Fruit fly (Drosophila melanogaster): Measurements from ENCODE around the gene CG42709.

Gene CG42709

DNA sequence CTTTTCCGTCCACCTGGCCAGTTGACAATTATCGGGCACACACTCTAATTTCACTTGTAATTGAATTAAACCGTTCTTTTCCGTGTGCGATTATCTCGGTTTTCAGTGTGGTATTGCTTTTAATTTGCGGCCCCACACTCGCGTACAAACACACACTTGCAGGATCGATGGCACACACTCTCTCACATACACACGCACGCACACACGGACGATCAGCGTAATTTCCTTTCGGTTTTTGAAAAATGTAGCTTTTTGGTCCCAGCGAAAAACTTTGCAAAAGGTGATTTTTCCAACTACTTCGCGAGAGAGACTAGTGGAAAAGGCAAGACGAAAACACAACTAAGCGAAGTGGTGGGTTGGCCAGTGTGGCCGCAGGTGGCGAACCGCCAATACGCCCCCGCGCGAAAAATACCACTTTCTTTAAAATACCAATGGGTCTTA lies 14.8 kb downstream of the CG42709 start, which contains the start of gene Atg1 (continued):
- TF ChIP-seq so (GFP tag; IDR thresholded peaks at IDR 0.05) = 0 out of 3 replicates have a peak, but pooled peaks have one; percentile 42
- no peak for TF ChIP-seq CG9876 (GFP tag; optimal IDR thresholded peaks at IDR 0.05)
- TF ChIP-seq lilli (GFP tag; optimal IDR thresholded peaks at IDR 0.05) = no peak
- TF ChIP-seq cad (GFP tag; optimal IDR thresholded peaks at IDR 0.05) = no peak
- TF ChIP-seq eve (GFP tag; optimal IDR thresholded peaks at IDR 0.05) = no peak
- TF ChIP-seq CG13894 (tag; optimal IDR thresholded peaks at IDR 0.05) = no peak
- TF ChIP-seq br (optimal IDR thresholded peaks at IDR 0.05) = no peak
- TF ChIP-seq B-H2 (GFP tag; optimal IDR thresholded peaks at IDR 0.05) = no peak
- TF ChIP-seq Sry-δ (GFP tag; optimal IDR thresholded peaks at IDR 0.05) = no peak
- TF ChIP-seq CG12942 (GFP tag; optimal IDR thresholded peaks at IDR 0.05) = no peak
- TF ChIP-seq hkb (optimal IDR thresholded peaks at IDR 0.05) = no peak
- TF ChIP-seq hkb (GFP tag; IDR thresholded peaks at IDR 0.05) = peak; percentile 8; the same call in 1 of the 2 replicates
- no peak for TF ChIP-seq CG2875 (GFP tag; optimal IDR thresholded peaks at IDR 0.05)
- TF ChIP-seq Atf6 (GFP tag; IDR thresholded peaks at IDR 0.05) = 0 out of 2 replicates have a peak, but pooled peaks have one; percentile 42
- TF ChIP-seq CG2116 (GFP tag; optimal IDR thresholded peaks at IDR 0.05) = no peak
- TF ChIP-seq tna (GFP tag; IDR thresholded peaks at IDR 0.05; ENCODE audit: partially characterized antibody) = no peak
- TF ChIP-seq CG10462 (GFP tag; optimal IDR thresholded peaks at IDR 0.05) = no peak
- no peak for TF ChIP-seq Usf (GFP tag; optimal IDR thresholded peaks at IDR 0.05)
- TF ChIP-seq chn (GFP tag; optimal IDR thresholded peaks at IDR 0.05) = no peak
- peak; percentile 31 for TF ChIP-seq lab (GFP tag; optimal IDR thresholded peaks at IDR 0.05)
- peak; percentile 52 for TF ChIP-seq CG7987 (GFP tag; optimal IDR thresholded peaks at IDR 0.05)
- TF ChIP-seq HLH54F (GFP tag; optimal IDR thresholded peaks at IDR 0.05) = no peak
- peak; percentile 66 for TF ChIP-seq chm (GFP tag; IDR thresholded peaks at IDR 0.05)
- TF ChIP-seq ATbp (GFP tag; optimal IDR thresholded peaks at IDR 0.05) = no peak
- peak; percentile 26 for TF ChIP-seq nom (GFP tag; optimal IDR thresholded peaks at IDR 0.05)
- TF ChIP-seq Mad (GFP tag; optimal IDR thresholded peaks at IDR 0.05) = no peak
- no peak for TF ChIP-seq tgo (GFP tag; IDR thresholded peaks at IDR 0.05)
- TF ChIP-seq Side (GFP tag; optimal IDR thresholded peaks at IDR 0.05) = peak; percentile 38
- no peak for TF ChIP-seq CG1832 (GFP tag; optimal IDR thresholded peaks at IDR 0.05)
- TF ChIP-seq ap (GFP tag; IDR thresholded peaks at IDR 0.05) = no peak
- no peak for TF ChIP-seq Xrp1 (GFP tag; IDR thresholded peaks at IDR 0.05)
- TF ChIP-seq fd64A (GFP tag; optimal IDR thresholded peaks at IDR 0.05) = no peak
- TF ChIP-seq gsb (GFP tag; IDR thresholded peaks at IDR 0.05) = no peak
- TF ChIP-seq CG3281 (GFP tag; optimal IDR thresholded peaks at IDR 0.05) = no peak
- no peak for TF ChIP-seq Dip2 (GFP tag; IDR thresholded peaks at IDR 0.05)
- TF ChIP-seq Atf-2 (GFP tag; optimal IDR thresholded peaks at IDR 0.05) = no peak
- TF ChIP-seq btn (GFP tag; optimal IDR thresholded peaks at IDR 0.05) = no peak
- no peak for TF ChIP-seq lola (GFP tag; optimal IDR thresholded peaks at IDR 0.05)
- no peak for TF ChIP-seq CG4404 (GFP tag; IDR thresholded peaks at IDR 0.05)
- TF ChIP-seq vfl (GFP tag; optimal IDR thresholded peaks at IDR 0.05) = no peak
- TF ChIP-seq bcd (GFP tag; optimal IDR thresholded peaks at IDR 0.05) = no peak
- TF ChIP-seq ftz-f1 (GFP tag; optimal IDR thresholded peaks at IDR 0.05) = no peak
- no peak for TF ChIP-seq Sox100B (GFP tag; optimal IDR thresholded peaks at IDR 0.05)
- peak; percentile 39; the same call in 1 of the 3 replicates for TF ChIP-seq ken (GFP tag; IDR thresholded peaks at IDR 0.05)
- no peak for TF ChIP-seq CG7745 (tag; optimal IDR thresholded peaks at IDR 0.05)
- no peak for TF ChIP-seq CG14667 (GFP tag; IDR thresholded peaks at IDR 0.05)
- no peak for TF ChIP-seq Dip3 (GFP tag; optimal IDR thresholded peaks at IDR 0.05)
- no peak for TF ChIP-seq CG11085 (GFP tag; IDR thresholded peaks at IDR 0.05)
- TF ChIP-seq chif (GFP tag; optimal IDR thresholded peaks at IDR 0.05) = no peak
- peak; percentile 27 for TF ChIP-seq Hand (GFP tag; optimal IDR thresholded peaks at IDR 0.05)
- no peak for TF ChIP-seq sob (GFP tag; IDR thresholded peaks at IDR 0.05)
- no peak for TF ChIP-seq CG12744 (GFP tag; optimal IDR thresholded peaks at IDR 0.05)
- TF ChIP-seq CG12299 (tag; optimal IDR thresholded peaks at IDR 0.05) = no peak
